Worm (Caenorhabditis elegans) whole organism, young adult: ENCODE measurements around the gene cpt-1.

Experiments
- B0336.3 ChIP-seq: fragments of 200-800 bp; sonication (Bioruptor generic); IDR thresholded peaks from 2 replicates; pipeline ENCODE4 v1.3.6; 2022; ENCODE audit warnings: missing genetic modification characterization, missing compliant biosample characterization
- F49E8.2 ChIP-seq: sonication (generic microtip); optimal IDR thresholded peaks from 3 replicates; lab custom pipeline; 2017; ENCODE audit warnings: missing genetic modification characterization, mild to moderate bottlenecking, missing compliant biosample characterization, antibody characterized with exemption, moderate library complexity; ENCODE audit not compliant: insufficient read depth
- T07F8.4 ChIP-seq: sonication (generic microtip); optimal IDR thresholded peaks from 2 replicates; lab custom pipeline; 2016; ENCODE audit warnings: mild to moderate bottlenecking, missing genetic modification characterization, moderate library complexity, missing compliant biosample characterization
- Y95B8A.8 ChIP-seq: fragments of 200-800 bp; sonication (Bioruptor generic); IDR thresholded peaks from 2 replicates; pipeline ENCODE4 v1.3.6; 2022; ENCODE audit warnings: missing genetic modification reagents, missing genetic modification characterization, missing compliant biosample characterization
- athp-1 ChIP-seq: sonication (generic microtip); optimal IDR thresholded peaks from 2 replicates; lab custom pipeline; 2017; ENCODE audit warnings: mild to moderate bottlenecking, missing genetic modification characterization, missing compliant biosample characterization
- attf-5 ChIP-seq: fragments of 200-800 bp; sonication (Bioruptor generic); optimal IDR thresholded peaks from 2 replicates; lab custom pipeline; 2018; ENCODE audit warnings: mild to moderate bottlenecking, missing genetic modification characterization, missing compliant biosample characterization
- bed-1 ChIP-seq: fragments of 200-800 bp; sonication (Bioruptor generic); IDR thresholded peaks from 2 replicates; pipeline ENCODE4 v1.3.6; 2022; ENCODE audit warnings: missing genetic modification reagents, missing genetic modification characterization, missing compliant biosample characterization
- cebp-2 ChIP-seq: fragments of 200-800 bp; sonication (Bioruptor generic); IDR thresholded peaks from 2 replicates; pipeline ENCODE4 v1.3.6; 2022; ENCODE audit warnings: missing genetic modification characterization, missing compliant biosample characterization
- ceh-100 ChIP-seq: fragments of 200-800 bp; sonication (Bioruptor generic); IDR thresholded peaks from 2 replicates; pipeline ENCODE4 v1.3.6; 2022; ENCODE audit warnings: missing genetic modification reagents, missing genetic modification characterization, missing compliant biosample characterization
- chd-7 ChIP-seq: sonication (generic microtip); optimal IDR thresholded peaks from 2 replicates; lab custom pipeline; 2016; ENCODE audit warnings: mild to moderate bottlenecking, missing genetic modification characterization, moderate library complexity, missing compliant biosample characterization
- die-1 ChIP-seq: sonication (generic microtip); optimal IDR thresholded peaks from 2 replicates; lab custom pipeline; 2016; ENCODE audit warnings: missing genotype, mild to moderate bottlenecking, missing genetic modification characterization, missing compliant biosample characterization
- egrh-3 ChIP-seq: fragments of 200-800 bp; sonication (Bioruptor generic); IDR thresholded peaks from 2 replicates; pipeline ENCODE4 v1.3.6; 2022; ENCODE audit warnings: missing genetic modification reagents, missing genetic modification characterization, missing compliant biosample characterization
- ets-4 ChIP-seq: fragments of 200-800 bp; sonication (Bioruptor generic); optimal IDR thresholded peaks from 2 replicates; lab custom pipeline; 2018; ENCODE audit warnings: mild to moderate bottlenecking, missing genetic modification characterization, missing compliant biosample characterization
- fkh-3 ChIP-seq: sonication (generic microtip); optimal IDR thresholded peaks from 2 replicates; lab custom pipeline; 2016; ENCODE audit warnings: mild to moderate bottlenecking, missing genetic modification characterization, missing compliant biosample characterization
- hmg-1.2 ChIP-seq: fragments of 200-800 bp; sonication (Bioruptor generic); IDR thresholded peaks from 2 replicates; pipeline ENCODE4 v1.3.6; 2022; ENCODE audit warnings: missing genetic modification reagents, missing genetic modification characterization, missing compliant biosample characterization
- lin-26 ChIP-seq: fragments of 200-800 bp; sonication (Bioruptor generic); IDR thresholded peaks from 2 replicates; pipeline ENCODE4 v1.3.6; 2022; ENCODE audit warnings: missing genetic modification reagents, missing genetic modification characterization, missing compliant biosample characterization
- lir-1 ChIP-seq: fragments of 200-800 bp; sonication (Bioruptor generic); conservative IDR thresholded peaks from 2 replicates; pipeline ENCODE4 v1.3.6; 2022; ENCODE audit warnings: missing genetic modification reagents, missing genetic modification characterization, missing compliant biosample characterization
- madf-10 ChIP-seq: sonication (generic microtip); optimal IDR thresholded peaks from 2 replicates; lab custom pipeline; 2016; ENCODE audit warnings: mild to moderate bottlenecking, missing genetic modification characterization, missing compliant biosample characterization
- nhr-80 ChIP-seq: sonication (generic microtip); optimal IDR thresholded peaks from 2 replicates; lab custom pipeline; 2016; ENCODE audit warnings: missing genetic modification characterization, missing compliant biosample characterization
- rec-8 ChIP-seq, 2 experiments: sonication (generic microtip); optimal IDR thresholded peaks; 2 replicates each; lab custom pipeline; 2016; ENCODE audit warnings: mild to moderate bottlenecking in 2 of 2, missing genetic modification characterization in 2 of 2, missing genetic modification reagents in 2 of 2, missing genotype in 2 of 2, missing biosample characterization in 1 of 2, missing compliant biosample characterization in 1 of 2, moderate library complexity in 1 of 2
- rpc-1 ChIP-seq, 2 experiments: fragments of 150-350 bp in 1 of 2; sonication (generic microtip) in 1 of 2; optimal IDR thresholded peaks; 2 replicates each; lab custom pipeline; 2014 to 2018; ENCODE audit warnings: missing biosample characterization in 1 of 2, missing genetic modification characterization in 1 of 2, missing genetic modification reagents in 1 of 2, missing genotype in 1 of 2
- snpc-1.1 ChIP-seq: sonication (generic microtip); optimal IDR thresholded peaks from 2 replicates; lab custom pipeline; 2017; ENCODE audit warnings: missing genetic modification characterization, mild to moderate bottlenecking, missing compliant biosample characterization, antibody characterized with exemption, moderate library complexity, missing genotype, missing genetic modification reagents; ENCODE audit not compliant: insufficient read depth
- snpc-4 ChIP-seq, 5 experiments: fragments of 150-350 bp in 1 of 5; sonication (generic microtip) in 4 of 5; optimal IDR thresholded peaks; 2 replicates each; lab custom pipeline; 2014 to 2018; ENCODE audit warnings: missing genetic modification characterization in 5 of 5, missing biosample characterization in 3 of 5, antibody characterized with exemption in 2 of 5, mild to moderate bottlenecking in 2 of 5, missing compliant biosample characterization in 2 of 5, missing genotype in 2 of 5, moderate library complexity in 2 of 5, missing genetic modification reagents in 1 of 5
- sptf-2 ChIP-seq: fragments of 200-800 bp; sonication (Bioruptor generic); optimal IDR thresholded peaks from 2 replicates; lab custom pipeline; 2018; ENCODE audit warnings: mild to moderate bottlenecking, missing genetic modification characterization, missing compliant biosample characterization
- tlf-1 ChIP-seq: fragments of 200-800 bp; sonication (Bioruptor generic); optimal IDR thresholded peaks from 2 replicates; lab custom pipeline; 2018; ENCODE audit warnings: mild to moderate bottlenecking, missing genetic modification characterization, missing compliant biosample characterization
- unc-62 ChIP-seq: fragments of 150-350 bp; optimal IDR thresholded peaks from 2 replicates; lab custom pipeline; 2014; ENCODE audit warnings: missing biosample characterization, missing genetic modification reagents, missing genetic modification characterization
- zfh-2 ChIP-seq: fragments of 200-800 bp; sonication (Bioruptor generic); conservative IDR thresholded peaks from 2 replicates; pipeline ENCODE4 v1.3.6; 2022; ENCODE audit warnings: missing genetic modification reagents, missing genetic modification characterization, missing compliant biosample characterization
- zim-3 ChIP-seq: sonication (generic microtip); optimal IDR thresholded peaks from 2 replicates; lab custom pipeline; 2017; ENCODE audit warnings: mild to moderate bottlenecking, missing genetic modification characterization, moderate library complexity, missing compliant biosample characterization
- ztf-3 ChIP-seq: fragments of 200-800 bp; sonication (Bioruptor generic); optimal IDR thresholded peaks from 2 replicates; lab custom pipeline; 2018; ENCODE audit warnings: mild to moderate bottlenecking, missing genetic modification characterization, missing compliant biosample characterization
- ztf-6 ChIP-seq: fragments of 200-800 bp; sonication (Bioruptor generic); IDR thresholded peaks from 2 replicates; pipeline ENCODE4 v1.3.6; 2022; ENCODE audit warnings: missing genetic modification reagents, missing genetic modification characterization, missing compliant biosample characterization

cpt-1 gene

DNA sequence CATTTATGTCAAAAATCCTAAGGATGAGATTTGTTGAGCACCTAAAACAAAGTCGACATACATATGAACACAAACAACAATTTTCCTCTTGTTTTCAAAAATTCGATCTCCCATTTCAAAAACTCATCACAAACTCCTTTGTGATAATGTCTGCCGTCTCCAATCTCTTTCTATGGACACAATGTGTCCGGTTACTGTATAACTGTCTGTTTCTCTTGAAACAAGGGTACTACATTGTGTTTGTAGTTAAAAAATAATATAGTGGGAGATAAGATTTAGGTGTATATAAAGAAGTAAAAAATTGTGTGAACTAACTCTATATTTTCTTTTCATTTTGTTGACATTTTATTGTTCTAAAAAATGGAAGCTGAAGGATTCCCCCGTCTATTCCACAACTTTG is 34.1 kb upstream of the cpt-1 start, which contains the start of gene bcmo-1:
TSS of gene bcmo-1 (plus strand) at position 330 of the 400 bp plus-strand sequence.
- peak; percentile 37; the same call in 1 of the 2 replicates for TF ChIP-seq hmg-1.2 (GFP tag; lab: Robert Waterston, UW)
- TF ChIP-seq fkh-3, result no peak
- no peak for TF ChIP-seq cebp-2 (GFP tag; lab: Robert Waterston, UW)
- no peak for TF ChIP-seq rpc-1 (optimal IDR thresholded peaks at IDR 0.05; lab: Kevin White, UChicago)
- no peak for TF ChIP-seq rpc-1 (tag; optimal IDR thresholded peaks at IDR 0.05; lab: Kevin White, UChicago)

DNA sequence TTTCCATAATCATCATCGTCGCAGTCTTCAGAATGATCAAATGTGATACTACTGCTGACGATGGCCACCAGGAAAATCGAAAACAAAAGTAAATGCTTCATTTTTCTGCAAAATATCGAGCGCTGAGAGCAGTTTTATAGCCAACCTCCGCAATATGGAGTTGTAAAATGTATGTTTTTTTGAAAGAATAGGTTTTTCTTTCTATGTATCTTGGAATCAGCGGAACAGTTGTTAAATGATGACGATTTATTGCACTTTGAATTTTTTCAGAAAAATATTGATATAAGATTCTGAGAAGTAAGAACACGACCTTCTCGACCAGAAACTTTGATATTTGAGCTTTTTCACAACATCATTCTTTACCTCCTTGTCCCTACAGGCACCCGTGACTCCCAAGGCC is 32.6 kb upstream of the cpt-1 start, which contains the start of gene Y46G5A.23:
TSS of gene Y46G5A.23 (minus strand) at position 101 of the 400 bp plus-strand sequence.
- TF ChIP-seq ztf-6 (GFP tag; lab: Robert Waterston, UW), result no peak
- no peak for TF ChIP-seq sptf-2 (GFP tag; lab: Kevin White, UChicago)
- no peak for TF ChIP-seq lin-26 (GFP tag; lab: Robert Waterston, UW)
- TF ChIP-seq chd-7 (tag; lab: Kevin White, UChicago), result no peak
- no peak for TF ChIP-seq ets-4 (GFP tag; lab: Kevin White, UChicago)
- no peak for TF ChIP-seq athp-1
- TF ChIP-seq madf-10 (tag; lab: Kevin White, UChicago), result no peak
- no peak for TF ChIP-seq snpc-1.1 (tag; lab: Kevin White, UChicago)
- TF ChIP-seq B0336.3 (GFP tag; lab: Robert Waterston, UW), result no peak
- no peak for TF ChIP-seq zim-3
- TF ChIP-seq tlf-1 (GFP tag; lab: Kevin White, UChicago), result no peak
- no peak for TF ChIP-seq bed-1 (GFP tag; lab: Robert Waterston, UW)
- TF ChIP-seq Y95B8A.8 (GFP tag; lab: Robert Waterston, UW), result no peak
- TF ChIP-seq ceh-100 (GFP tag; lab: Robert Waterston, UW), result no peak
- no peak for TF ChIP-seq lir-1 (GFP tag; lab: Robert Waterston, UW)
- TF ChIP-seq die-1 (tag; lab: Kevin White, UChicago), result no peak
- TF ChIP-seq, all 124 proteins: peak for 0

DNA sequence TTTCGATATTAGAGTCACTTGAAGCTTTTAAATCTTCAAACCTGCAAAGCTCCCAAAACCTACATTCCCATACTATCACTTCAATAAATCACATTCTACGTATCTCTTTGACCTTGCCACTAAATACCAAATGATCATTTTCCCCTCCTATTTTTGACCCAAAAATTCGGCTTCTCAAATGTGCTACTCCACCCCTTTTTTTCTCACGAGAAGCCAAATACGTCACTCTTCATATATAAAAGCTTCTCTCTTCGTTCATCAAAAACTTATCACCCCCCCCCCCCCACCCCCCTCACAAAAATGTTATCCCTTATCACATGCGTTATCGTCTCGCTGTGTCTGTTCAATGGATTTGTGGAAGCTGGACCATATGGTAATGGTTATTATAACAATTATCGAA is 30.5 kb upstream of the cpt-1 start, which contains the start of gene Y46G5A.38:
TSS of gene Y46G5A.38 (plus strand) at position 301 of the 400 bp plus-strand sequence.
- no peak for TF ChIP-seq T07F8.4
- TF ChIP-seq ztf-3 (GFP tag; lab: Kevin White, UChicago), result no peak
- TF ChIP-seq unc-62 (GFP tag; lab: Kevin White, UChicago), result no peak
- TF ChIP-seq attf-5, result no peak
- TF ChIP-seq snpc-4 (GFP tag; optimal IDR thresholded peaks at IDR 0.05; lab: Kevin White, UChicago), result no peak
- TF ChIP-seq snpc-4 (tag; optimal IDR thresholded peaks at IDR 0.05; lab: Kevin White, UChicago), result no peak
- no peak for TF ChIP-seq zfh-2 (GFP tag; lab: Robert Waterston, UW)
- TF ChIP-seq rec-8 (tag; optimal IDR thresholded peaks at IDR 0.05; lab: Kevin White, UChicago), result no peak
- TF ChIP-seq, all 124 proteins: peak for 0

DNA sequence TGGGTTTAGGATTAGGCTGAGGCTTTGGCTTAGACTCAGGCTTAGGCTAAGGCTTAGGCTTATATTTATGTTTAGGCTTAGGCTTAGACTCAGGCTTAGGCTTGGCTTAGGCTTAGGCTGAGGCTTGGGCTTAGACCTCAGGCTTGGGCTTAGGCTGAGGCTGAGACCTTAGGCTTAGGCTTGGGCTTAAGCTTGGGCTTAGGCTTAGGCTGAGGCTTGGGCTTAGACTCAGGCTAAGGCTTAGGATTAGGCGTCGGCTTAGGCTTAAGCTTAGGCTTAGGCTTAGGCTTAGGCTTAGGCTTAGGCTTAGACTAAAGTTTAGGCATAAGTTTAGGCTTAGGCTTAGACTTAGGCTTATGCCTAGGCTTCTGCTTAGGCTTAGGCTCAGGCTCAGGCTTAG is 28.2 kb upstream of the cpt-1 start:
- TF ChIP-seq F49E8.2 (no peak), egrh-3 (GFP tag; lab: Robert Waterston, UW) (0 out of 2 replicates have a peak, but pooled peaks have one; percentile 6)

DNA sequence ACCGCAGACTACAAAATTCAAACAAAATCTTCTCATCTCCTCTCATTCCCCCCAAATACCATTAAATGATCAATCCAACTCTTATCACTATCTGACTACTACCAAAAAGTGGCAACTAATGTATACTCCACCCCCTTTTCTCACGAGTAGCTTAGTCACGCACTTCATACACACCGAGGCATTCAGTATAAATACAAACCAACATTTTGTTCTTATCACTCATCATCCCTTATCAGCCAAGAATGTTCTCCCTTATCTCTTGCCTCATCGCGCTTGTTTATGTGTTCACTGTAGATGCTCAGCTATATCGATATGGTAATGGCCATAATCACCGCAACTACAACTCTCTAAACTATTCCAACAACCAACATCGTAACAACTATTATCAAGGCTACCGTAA is 27.2 kb upstream of the cpt-1 start, which contains the start of gene Y46G5A.36:
TSS of gene Y46G5A.36 (plus strand) at position 243 of the 400 bp plus-strand sequence.
- TF ChIP-seq nhr-80 (tag; lab: Kevin White, UChicago), result peak; percentile 41
- TF ChIP-seq zfh-2 (GFP tag; lab: Robert Waterston, UW), result no peak
- TF ChIP-seq, all 124 proteins: peak for 1
